Fruit fly (Drosophila melanogaster) whole organism, embryonic: ENCODE measurements around the gene Cypl.

ENCODE experiments used
- Awh ChIP-seq: fragments of 200-800 bp; sonication (Bioruptor generic); IDR thresholded peaks from 2 replicates; pipeline ENCODE4, ENCODE4 v1.3.6; 2022; ENCODE audit warnings: missing biosample characterization, missing genetic modification characterization
- CG10565 ChIP-seq: fragments of 200-800 bp; sonication (Bioruptor generic); optimal IDR thresholded peaks from 3 replicates; lab custom pipeline; 2016; ENCODE audit warnings: missing biosample characterization, mild to moderate bottlenecking, missing genetic modification characterization
- CG12155 ChIP-seq: fragments of 200-800 bp; sonication (Bioruptor generic); optimal IDR thresholded peaks from 3 replicates; lab custom pipeline; 2016; ENCODE audit warnings: missing biosample characterization, missing genetic modification characterization
- CG12769 ChIP-seq: fragments of 200-800 bp; sonication (Bioruptor generic); optimal IDR thresholded peaks from 2 replicates; lab custom pipeline; 2019; ENCODE audit warnings: missing biosample characterization, mild to moderate bottlenecking, missing genetic modification characterization, moderate library complexity
- CG15269 ChIP-seq: fragments of 200-800 bp; sonication (Bioruptor generic); optimal IDR thresholded peaks from 2 replicates; lab custom pipeline; 2018; ENCODE audit warnings: missing biosample characterization, mild to moderate bottlenecking, missing genetic modification characterization, moderate library complexity
- CG1602 ChIP-seq: fragments of 200-800 bp; sonication (Bioruptor generic); optimal IDR thresholded peaks from 3 replicates; lab custom pipeline; 2016; ENCODE audit warnings: missing biosample characterization, missing genetic modification characterization
- CG1647 ChIP-seq: fragments of 200-800 bp; sonication (Bioruptor generic); optimal IDR thresholded peaks from 3 replicates; lab custom pipeline; 2016; ENCODE audit warnings: missing biosample characterization, missing genetic modification characterization
- CG17186 ChIP-seq: fragments of 200-800 bp; sonication (Bioruptor generic); optimal IDR thresholded peaks from 3 replicates; lab custom pipeline; 2017; ENCODE audit warnings: missing biosample characterization, missing genetic modification reagents, missing genetic modification characterization
- CG17361 ChIP-seq: fragments of 200-800 bp; sonication (Bioruptor generic); IDR thresholded peaks from 3 replicates; pipeline ENCODE4 v1.3.6; 2022; ENCODE audit warnings: missing biosample characterization, missing genetic modification characterization
- CG17568 ChIP-seq: fragments of 200-800 bp; sonication (Bioruptor generic); optimal IDR thresholded peaks from 2 replicates; lab custom pipeline; 2018; ENCODE audit warnings: missing biosample characterization, mild to moderate bottlenecking, missing genetic modification characterization, moderate library complexity
- CG17612 ChIP-seq: fragments of 200-800 bp; sonication (Bioruptor generic); IDR thresholded peaks from 2 replicates; pipeline ENCODE4 v1.3.6; 2022; ENCODE audit warnings: missing biosample characterization, missing genetic modification characterization
- CG18011 ChIP-seq: fragments of 200-800 bp; sonication (Bioruptor generic); optimal IDR thresholded peaks from 2 replicates; lab custom pipeline; 2017; ENCODE audit warnings: missing biosample characterization, missing genetic modification characterization, mild to moderate bottlenecking, moderate library complexity, missing genotype
- CG34376 ChIP-seq: fragments of 200-800 bp; sonication (Bioruptor generic); optimal IDR thresholded peaks from 2 replicates; lab custom pipeline; 2018; ENCODE audit warnings: missing biosample characterization, mild to moderate bottlenecking, missing genetic modification characterization
- CG3726 ChIP-seq: fragments of 200-800 bp; sonication (Bioruptor generic); IDR thresholded peaks from 3 replicates; pipeline ENCODE4, ENCODE4 v1.3.6; 2022; ENCODE audit warnings: missing biosample characterization, missing genetic modification characterization
- CG42726 ChIP-seq: fragments of 200-800 bp; sonication (Bioruptor generic); IDR thresholded peaks from 2 replicates; pipeline ENCODE4 v1.3.6; 2022; ENCODE audit warnings: missing biosample characterization, missing genetic modification characterization; ENCODE audit not compliant: partially characterized antibody
- CG4404 ChIP-seq: fragments of 200-800 bp; sonication (Bioruptor generic); IDR thresholded peaks from 2 replicates; pipeline ENCODE4 v1.3.6; 2022; ENCODE audit warnings: missing biosample characterization, missing genetic modification characterization
- CG7786 ChIP-seq: fragments of 200-800 bp; sonication (Bioruptor generic); optimal IDR thresholded peaks from 2 replicates; lab custom pipeline; 2016; ENCODE audit warnings: missing biosample characterization, missing genetic modification characterization
- CG8281 ChIP-seq: fragments of 200-800 bp; sonication (Bioruptor generic); optimal IDR thresholded peaks from 2 replicates; lab custom pipeline; 2018; ENCODE audit warnings: missing biosample characterization, mild to moderate bottlenecking, missing genetic modification characterization, moderate library complexity
- CG8944 ChIP-seq: fragments of 200-800 bp; sonication (Bioruptor generic); optimal IDR thresholded peaks from 3 replicates; lab custom pipeline; 2016; ENCODE audit warnings: missing biosample characterization, missing genetic modification characterization
- D19A ChIP-seq: fragments of 200-800 bp; optimal IDR thresholded peaks from 3 replicates; lab custom pipeline; 2019; ENCODE audit warnings: missing biosample characterization, mild to moderate bottlenecking, missing genetic modification characterization, moderate library complexity
- HmgD ChIP-seq: fragments of 200-800 bp; sonication (Bioruptor generic); optimal IDR thresholded peaks from 3 replicates; lab custom pipeline; 2016; ENCODE audit warnings: missing biosample characterization, missing genetic modification characterization
- Mad ChIP-seq: fragments of 200-800 bp; sonication (Bioruptor generic); optimal IDR thresholded peaks from 2 replicates; lab custom pipeline; 2016; ENCODE audit warnings: missing biosample characterization, missing genetic modification characterization
- Mes4 ChIP-seq: fragments of 200-800 bp; sonication (Bioruptor generic); optimal IDR thresholded peaks from 2 replicates; lab custom pipeline; 2016; ENCODE audit warnings: missing biosample characterization, missing genetic modification characterization
- Oli ChIP-seq: fragments of 200-800 bp; sonication (Bioruptor generic); optimal IDR thresholded peaks from 2 replicates; lab custom pipeline; 2018; ENCODE audit warnings: missing biosample characterization, mild to moderate bottlenecking, missing genetic modification characterization, moderate library complexity
- Ravus ChIP-seq: fragments of 200-800 bp; sonication (Bioruptor generic); IDR thresholded peaks from 2 replicates; pipeline ENCODE4 v1.3.6; 2022; ENCODE audit warnings: missing biosample characterization, missing genetic modification characterization
- Side ChIP-seq: fragments of 200-800 bp; sonication (Bioruptor generic); optimal IDR thresholded peaks from 2 replicates; lab custom pipeline; 2016; ENCODE audit warnings: missing biosample characterization, missing genetic modification characterization
- Tbp ChIP-seq: fragments of >200 bp; optimal IDR thresholded peaks from 2 replicates; lab custom pipeline; 2018; ENCODE audit warnings: missing biosample characterization, missing genetic modification characterization
- Xrp1 ChIP-seq: fragments of 200-800 bp; sonication (Bioruptor generic); IDR thresholded peaks from 2 replicates; pipeline ENCODE4 v1.3.6; 2022; ENCODE audit warnings: missing biosample characterization, missing genetic modification characterization
- ara ChIP-seq: fragments of 200-800 bp; sonication (Bioruptor generic); IDR thresholded peaks from 2 replicates; pipeline ENCODE4 v1.3.6; 2022; ENCODE audit warnings: missing biosample characterization, missing genetic modification characterization
- bab2 ChIP-seq: fragments of 200-800 bp; sonication (Bioruptor generic); optimal IDR thresholded peaks from 2 replicates; lab custom pipeline; 2016; ENCODE audit warnings: missing biosample characterization, missing genetic modification characterization
- bsh ChIP-seq, 2 experiments: fragments of 200-800 bp; sonication (Bioruptor generic); optimal IDR thresholded peaks; 2 replicates each; lab custom pipeline; 2017 to 2018; ENCODE audit warnings: mild to moderate bottlenecking in 2 of 2, missing biosample characterization in 2 of 2, missing genetic modification characterization in 2 of 2, moderate library complexity in 1 of 2
- cas ChIP-seq: fragments of 200-800 bp; sonication (Bioruptor generic); IDR thresholded peaks from 2 replicates; pipeline ENCODE4 v1.3.6; 2022; ENCODE audit warnings: missing biosample characterization, missing genetic modification characterization
- ci ChIP-seq: fragments of 200-800 bp; sonication (Bioruptor generic); IDR thresholded peaks from 3 replicates; pipeline ENCODE4 v1.3.6; 2022; ENCODE audit warnings: missing biosample characterization, missing genetic modification characterization
- crp ChIP-seq, 2 experiments: fragments of 200-800 bp; sonication (Bioruptor generic); optimal IDR thresholded peaks; 2 replicates in 1 of 2; 3 replicates in 1 of 2; lab custom pipeline; 2017; ENCODE audit warnings: missing biosample characterization in 2 of 2, missing genetic modification characterization in 2 of 2, mild to moderate bottlenecking in 1 of 2, moderate library complexity in 1 of 2
- danr ChIP-seq: fragments of 200-800 bp; sonication (Bioruptor generic); IDR thresholded peaks from 2 replicates; pipeline ENCODE4 v1.3.6; 2022; ENCODE audit warnings: missing biosample characterization, missing genetic modification characterization
- dmrt99B ChIP-seq: fragments of 200-800 bp; sonication (Bioruptor generic); optimal IDR thresholded peaks from 2 replicates; lab custom pipeline; 2018; ENCODE audit warnings: missing biosample characterization, mild to moderate bottlenecking, missing genetic modification characterization, moderate library complexity
- en ChIP-seq: fragments of 200-800 bp; sonication (Bioruptor generic); optimal IDR thresholded peaks from 2 replicates; lab custom pipeline; 2016; ENCODE audit warnings: missing biosample characterization, missing genetic modification characterization
- hkb ChIP-seq, 2 experiments: fragments of 200-800 bp in 1 of 2; fragments of >200 bp in 1 of 2; sonication (Bioruptor generic) in 1 of 2; IDR thresholded peaks in 1 of 2; optimal IDR thresholded peaks in 1 of 2; 2 replicates each; pipeline versions ENCODE4 v1.3.6 to Lab custom; 2017 to 2022; ENCODE audit warnings: missing biosample characterization in 1 of 2, missing genetic modification characterization in 1 of 2
- jigr1 ChIP-seq: fragments of 200-800 bp; sonication (Bioruptor generic); IDR thresholded peaks from 3 replicates; pipeline ENCODE4 v1.3.6; 2022; ENCODE audit warnings: missing biosample characterization, missing genetic modification characterization
- kni ChIP-seq: fragments of 200-800 bp; sonication (Bioruptor generic); optimal IDR thresholded peaks from 3 replicates; lab custom pipeline; 2017; ENCODE audit warnings: mild to moderate bottlenecking, missing biosample characterization, missing genetic modification reagents, missing genetic modification characterization
- lbe ChIP-seq: fragments of 200-800 bp; sonication (Bioruptor generic); optimal IDR thresholded peaks from 2 replicates; lab custom pipeline; 2016; ENCODE audit warnings: missing biosample characterization, mild to moderate bottlenecking, missing genetic modification characterization
- org-1 ChIP-seq: fragments of 200-800 bp; sonication (Bioruptor generic); optimal IDR thresholded peaks from 2 replicates; lab custom pipeline; 2017; ENCODE audit warnings: missing biosample characterization, missing genetic modification characterization
- pb ChIP-seq: fragments of 200-800 bp; sonication (Bioruptor generic); optimal IDR thresholded peaks from 3 replicates; lab custom pipeline; 2016; ENCODE audit warnings: missing biosample characterization, missing genetic modification characterization
- sd ChIP-seq: fragments of 200-800 bp; sonication (Bioruptor generic); optimal IDR thresholded peaks from 3 replicates; lab custom pipeline; 2018; ENCODE audit warnings: missing biosample characterization, mild to moderate bottlenecking, missing genetic modification characterization, moderate library complexity
- sr ChIP-seq: fragments of 200-800 bp; sonication (Bioruptor generic); IDR thresholded peaks from 3 replicates; pipeline ENCODE4 v1.3.6; 2022; ENCODE audit warnings: missing biosample characterization, missing genetic modification characterization
- twi ChIP-seq: fragments of 200-800 bp; optimal IDR thresholded peaks from 2 replicates; lab custom pipeline; 2019; ENCODE audit warnings: missing biosample characterization, mild to moderate bottlenecking, missing genetic modification characterization, moderate library complexity
- usp ChIP-seq: fragments of >200 bp; optimal IDR thresholded peaks from 2 replicates; lab custom pipeline; 2017; ENCODE audit warnings: missing biosample characterization, missing genetic modification characterization
- z ChIP-seq: fragments of 200-800 bp; sonication (Bioruptor generic); IDR thresholded peaks from 3 replicates; pipeline ENCODE4 v1.3.6; 2022; ENCODE audit warnings: missing biosample characterization, missing genetic modification characterization

The Cypl gene

DNA sequence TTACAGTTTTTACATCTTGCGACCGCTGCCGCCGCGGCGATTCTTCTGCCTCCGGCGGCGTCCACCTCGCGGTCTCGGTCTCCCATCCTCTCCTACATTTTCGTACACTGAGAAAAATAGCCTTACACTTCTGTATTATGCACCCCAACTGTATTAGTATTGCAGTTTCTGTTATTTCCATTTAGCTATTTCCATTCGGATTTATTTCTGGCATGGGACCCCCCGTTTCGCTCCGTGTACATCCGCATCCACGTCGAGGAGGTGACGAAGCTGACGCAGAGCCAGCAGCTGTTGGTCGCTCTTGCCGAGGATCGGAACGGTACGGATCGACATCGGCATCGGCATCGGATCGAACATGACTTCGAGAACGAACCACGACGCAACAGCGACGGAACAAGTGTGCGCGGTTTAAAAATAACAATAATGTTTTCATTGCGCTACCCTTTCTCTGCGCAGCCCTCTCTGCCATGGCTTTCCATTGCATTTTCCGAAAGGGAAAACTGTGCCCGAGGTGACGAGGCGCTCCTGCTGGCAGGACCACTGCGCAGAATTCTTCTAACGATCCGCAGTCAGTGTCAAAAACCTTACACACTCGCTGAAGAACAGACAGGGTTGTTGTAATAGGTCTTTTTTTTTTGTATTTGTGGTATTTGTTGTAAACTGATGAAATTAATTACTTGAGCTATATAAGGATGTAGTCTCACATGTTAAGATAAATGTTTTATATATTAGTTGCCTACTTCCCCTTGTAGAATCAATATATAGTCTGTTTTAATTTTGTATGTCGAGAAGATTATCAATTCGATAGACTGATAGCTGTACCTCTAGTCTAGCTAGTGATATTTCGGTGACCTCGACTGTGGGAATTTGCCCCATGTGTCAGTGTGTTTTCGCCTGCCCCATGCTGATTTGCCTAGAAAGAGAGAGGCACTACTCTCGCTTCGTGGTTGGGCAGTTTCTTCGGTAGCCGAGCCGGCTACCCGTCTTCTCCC is 46.9 kb upstream of the Cypl start (continued):
- peak; percentile 77 for TF ChIP-seq CG17361 (GFP tag; lab: Robert Waterston, UW)
- peak; percentile 87 for TF ChIP-seq HmgD (GFP tag; lab: Kevin White, UChicago)
- TF ChIP-seq ci: peak; percentile 96
- TF ChIP-seq CG1602 (GFP tag; lab: Kevin White, UChicago): peak; percentile 86
- TF ChIP-seq twi (tag; lab: Kevin White, UChicago): peak; percentile 75
- peak in 1 of 2 experiments; percentile 59 for TF ChIP-seq crp (GFP tag; optimal IDR thresholded peaks at IDR 0.05; lab: Kevin White, UChicago)
- TF ChIP-seq Oli (tag; lab: Kevin White, UChicago): peak; percentile 87
- TF ChIP-seq Xrp1: peak; percentile 95
- peak; percentile 81; the same call in 1 of the 2 replicates for TF ChIP-seq cas (GFP tag; lab: Robert Waterston, UW)
- TF ChIP-seq CG18011 (GFP tag; lab: Kevin White, UChicago): peak; percentile 41
- no peak for TF ChIP-seq lbe (GFP tag; lab: Kevin White, UChicago)
- peak; percentile 86 for TF ChIP-seq org-1 (GFP tag; lab: Kevin White, UChicago)
- TF ChIP-seq CG10565: peak; percentile 37
- TF ChIP-seq hkb (optimal IDR thresholded peaks at IDR 0.05; lab: Kevin White, UChicago): no peak
- peak; percentile 89 for TF ChIP-seq hkb (GFP tag; IDR thresholded peaks at IDR 0.05; lab: Robert Waterston, UW)
- TF ChIP-seq CG8281 (tag; lab: Kevin White, UChicago): peak; percentile 64
- peak; percentile 71 for TF ChIP-seq CG34376 (GFP tag; lab: Kevin White, UChicago)
- TF ChIP-seq CG17612: peak; percentile 80
- peak; percentile 89 for TF ChIP-seq pb
- peak; percentile 85 for TF ChIP-seq Mad (GFP tag; lab: Kevin White, UChicago)
- peak; percentile 84 for TF ChIP-seq Awh (GFP tag; lab: Robert Waterston, UW)
- TF ChIP-seq en (GFP tag; lab: Kevin White, UChicago): peak; percentile 87
- peak; percentile 86 for TF ChIP-seq bab2 (GFP tag; lab: Kevin White, UChicago)
- TF ChIP-seq ara (GFP tag; lab: Robert Waterston, UW): peak; percentile 95
- TF ChIP-seq CG4404: peak; percentile 90
- TF ChIP-seq kni (GFP tag; lab: Kevin White, UChicago): peak; percentile 69
- TF ChIP-seq CG12769 (tag; lab: Kevin White, UChicago): peak; percentile 96
- TF ChIP-seq CG15269 (tag; lab: Kevin White, UChicago): peak; percentile 88
- peak; percentile 82 for TF ChIP-seq danr (GFP tag; lab: Robert Waterston, UW)
- peak; percentile 88 for TF ChIP-seq CG1647
- peak; percentile 60 for TF ChIP-seq sd
- TF ChIP-seq CG42726: no peak
- peak; percentile 68 to 92 for TF ChIP-seq bsh (GFP tag; optimal IDR thresholded peaks at IDR 0.05; lab: Kevin White, UChicago)
- peak; percentile 63; the same call in 1 of the 3 replicates for TF ChIP-seq jigr1
- TF ChIP-seq Ravus (GFP tag; lab: Robert Waterston, UW): peak; percentile 65
- TF ChIP-seq CG17186: peak; percentile 37
- peak; percentile 92 for TF ChIP-seq CG8944 (GFP tag; lab: Kevin White, UChicago)
- TF ChIP-seq Mes4 (GFP tag; lab: Kevin White, UChicago): peak; percentile 88
- peak; percentile 66; the same call in 1 of the 3 replicates for TF ChIP-seq sr (GFP tag; lab: Robert Waterston, UW)
- TF ChIP-seq D19A: peak; percentile 77
- peak; percentile 89; the same call in 2 of the 3 replicates for TF ChIP-seq CG3726 (GFP tag; lab: Robert Waterston, UW)
- no peak for TF ChIP-seq usp (GFP tag; lab: Kevin White, UChicago)
- peak; percentile 87 for TF ChIP-seq CG12155 (GFP tag; lab: Kevin White, UChicago)
- TF ChIP-seq z (GFP tag; lab: Robert Waterston, UW): peak; percentile 63; the same call in 2 of the 3 replicates
- no peak for TF ChIP-seq CG17568
- TF ChIP-seq CG7786 (GFP tag; lab: Kevin White, UChicago): peak; percentile 94
- peak; percentile 93 for TF ChIP-seq Side (GFP tag; lab: Kevin White, UChicago)
- peak; percentile 88 for TF ChIP-seq dmrt99B
- no peak for TF ChIP-seq Tbp (GFP tag; lab: Kevin White, UChicago)
